Worm (Caenorhabditis elegans) whole organism, dauer: ENCODE measurements around the gene T22D1.3.

ENCODE experiments used
- unc-62 ChIP-seq: sonication (generic microtip); optimal IDR thresholded peaks from 2 replicates; lab custom pipeline; 2017; ENCODE audit warnings: missing biosample characterization, missing genetic modification reagents, missing genetic modification characterization

The T22D1.3 gene

ce11 chrIV:6912851-6913588, at the start of gene T22D1.3:
Gene T22D1.3, plus strand, starts transcription at chrIV:6913538.
- TF ChIP-seq unc-62 (GFP tag; lab: Kevin White, UChicago), result no peak

- TF ChIP-seq unc-62 (GFP tag; lab: Kevin White, UChicago), result no peak
These were observed 45.5 kb upstream of the T22D1.3 start, which contains the start of gene srx-20 for ce11 chrIV:6867791-6868190. Gene srx-20, plus strand, starts transcription at chrIV:6868091.

ce11 chrIV:6872958-6873357, 40.4 kb upstream of the T22D1.3 start, which contains the start of gene srx-19:
Gene srx-19, plus strand, starts transcription at chrIV:6873258.
- TF ChIP-seq unc-62 (GFP tag; lab: Kevin White, UChicago), result no peak

- no peak for TF ChIP-seq unc-62 (GFP tag; lab: Kevin White, UChicago)
These were observed 34.3 kb upstream of the T22D1.3 start for ce11 chrIV:6878912-6879554.

ce11 chrIV:6879666-6880210, 33.6 kb upstream of the T22D1.3 start:
- no peak for TF ChIP-seq unc-62 (GFP tag; lab: Kevin White, UChicago)

- TF ChIP-seq unc-62 (GFP tag; lab: Kevin White, UChicago), result no peak
These were observed 32.9 kb upstream of the T22D1.3 start for ce11 chrIV:6880415-6880814.

ce11 chrIV:6881183-6881582, 32.2 kb upstream of the T22D1.3 start:
- TF ChIP-seq unc-62 (GFP tag; lab: Kevin White, UChicago), result no peak

- no peak for TF ChIP-seq unc-62 (GFP tag; lab: Kevin White, UChicago)
These were observed 30.0 kb upstream of the T22D1.3 start, which contains the start of gene tre-2 for ce11 chrIV:6883342-6883741. Gene tre-2, minus strand, starts transcription at chrIV:6883442.

ce11 chrIV:6887601-6888099, 25.7 kb upstream of the T22D1.3 start, which contains the start of the genes T05A12.3 and T05A12.4:
Gene T05A12.3, minus strand, starts transcription at chrIV:6887651.
Gene T05A12.4, plus strand, starts transcription at chrIV:6887948.
- no peak for TF ChIP-seq unc-62 (GFP tag; lab: Kevin White, UChicago)

- no peak for TF ChIP-seq unc-62 (GFP tag; lab: Kevin White, UChicago)
These were observed 9.8 kb upstream of the T22D1.3 start, which contains the start of gene T22D1.5 for ce11 chrIV:6903575-6903974. Gene T22D1.5, plus strand, starts transcription at chrIV:6903950.

- no peak for TF ChIP-seq unc-62 (GFP tag; lab: Kevin White, UChicago)
These were observed 8.7 kb upstream of the T22D1.3 start for ce11 chrIV:6904606-6905005.

- TF ChIP-seq unc-62 (GFP tag; lab: Kevin White, UChicago), result no peak
These were observed 7.9 kb upstream of the T22D1.3 start for ce11 chrIV:6905428-6905827.

- TF ChIP-seq unc-62 (GFP tag; lab: Kevin White, UChicago), result no peak
These were observed 7.3 kb upstream of the T22D1.3 start, which contains the start of the genes T22D1.17 and T22D1.8 for ce11 chrIV:6905947-6906489. Gene T22D1.17, plus strand, starts transcription at chrIV:6905997. Gene T22D1.8, minus strand, starts transcription at chrIV:6906348.

- no peak for TF ChIP-seq unc-62 (GFP tag; lab: Kevin White, UChicago)
These were observed 5.9 kb upstream of the T22D1.3 start for ce11 chrIV:6907487-6907886.
